Worm (Caenorhabditis elegans): ENCODE measurements around the gene nas-31.

The nas-31 gene

ce11 chrV:10965501-10965900 lies 43.9 kb upstream of the nas-31 start, which contains the start of the genes ctf-4 and eef-1G (continued):
- no peak for TF ChIP-seq alr-1 (tag; optimal IDR thresholded peaks at IDR 0.05; ENCODE audit: borderline replicate concordance)
- TF ChIP-seq grh-1 (GFP tag; IDR thresholded peaks at IDR 0.05) = peak; percentile 93
- peak; percentile 72 for TF ChIP-seq ceh-8 (GFP tag; optimal IDR thresholded peaks at IDR 0.05)
- peak; percentile 72 for TF ChIP-seq unc-98 (GFP tag; IDR thresholded peaks at IDR 0.05)
- peak; percentile 99 for TF ChIP-seq nhr-20 (tag; optimal IDR thresholded peaks at IDR 0.05)
- no peak for TF ChIP-seq sptf-1 (tag; optimal IDR thresholded peaks at IDR 0.05)
- TF ChIP-seq nhr-28 (tag; optimal IDR thresholded peaks at IDR 0.05) = no peak
- peak; percentile 91 for TF ChIP-seq jun-1 (tag; optimal IDR thresholded peaks at IDR 0.05)
- TF ChIP-seq aly-2 (tag; optimal IDR thresholded peaks at IDR 0.05) = peak; percentile 70
- peak; percentile 85 for TF ChIP-seq zip-4 (GFP tag; optimal IDR thresholded peaks at IDR 0.05)
- TF ChIP-seq efl-3 (GFP tag; optimal IDR thresholded peaks at IDR 0.05) = no peak
- TF ChIP-seq blmp-1 (tag; optimal IDR thresholded peaks at IDR 0.05) = peak; percentile 92
- TF ChIP-seq elt-2 (tag; optimal IDR thresholded peaks at IDR 0.05) = peak; percentile 92
- peak; percentile 98 for TF ChIP-seq mep-1 (tag; optimal IDR thresholded peaks at IDR 0.05)
- peak; percentile 91 for TF ChIP-seq pax-3 (tag; optimal IDR thresholded peaks at IDR 0.05)
- TF ChIP-seq fkh-4 (tag; optimal IDR thresholded peaks at IDR 0.05; ENCODE audit: borderline replicate concordance) = peak; percentile 67
- peak; percentile 96 for TF ChIP-seq nhr-47 (tag; optimal IDR thresholded peaks at IDR 0.05)
- TF ChIP-seq zag-1 (tag; optimal IDR thresholded peaks at IDR 0.05) = peak; percentile 46
- TF ChIP-seq unc-62 (GFP tag; optimal IDR thresholded peaks at IDR 0.05) = no peak
- peak; percentile 51 for TF ChIP-seq ama-1 (optimal IDR thresholded peaks at IDR 0.05)
- TF ChIP-seq nhr-85 (tag) = peak; percentile 98
- peak; percentile 95 for TF ChIP-seq swsn-7 (tag; optimal IDR thresholded peaks at IDR 0.05)
- TF ChIP-seq dsc-1 (tag; optimal IDR thresholded peaks at IDR 0.05) = peak; percentile 95
- TF ChIP-seq egl-27 (tag; optimal IDR thresholded peaks at IDR 0.05) = peak in 1 of 2 experiments; percentile 34
- peak; percentile 47 for TF ChIP-seq aha-1 (tag; optimal IDR thresholded peaks at IDR 0.05)
- peak; percentile 93 for TF ChIP-seq ztf-4 (tag; optimal IDR thresholded peaks at IDR 0.05)
- no peak for TF ChIP-seq Y116A8C.19 (tag; optimal IDR thresholded peaks at IDR 0.05; ENCODE audit: borderline replicate concordance)
- peak; percentile 93 for TF ChIP-seq fos-1 (tag; optimal IDR thresholded peaks at IDR 0.05)
- no peak for TF ChIP-seq hlh-4 (tag; optimal IDR thresholded peaks at IDR 0.05)
- peak; percentile 69 for TF ChIP-seq nhr-11 (tag; optimal IDR thresholded peaks at IDR 0.05)
- TF ChIP-seq tlp-1 (tag; optimal IDR thresholded peaks at IDR 0.05) = no peak
- no peak for TF ChIP-seq ceh-90 (tag; optimal IDR thresholded peaks at IDR 0.05)

- no peak for TF ChIP-seq nhr-237 (tag; optimal IDR thresholded peaks at IDR 0.05)
- peak; percentile 73 for TF ChIP-seq nhr-47 (tag; optimal IDR thresholded peaks at IDR 0.05)
- peak in 2 of 3 experiments; percentile 23 to 42 for TF ChIP-seq dpl-1 (GFP tag; optimal IDR thresholded peaks at IDR 0.05)
- no peak for TF ChIP-seq mef-2 (tag; optimal IDR thresholded peaks at IDR 0.05)
- TF ChIP-seq unc-130 (tag; optimal IDR thresholded peaks at IDR 0.05) = no peak
- TF ChIP-seq fkh-8 (tag; optimal IDR thresholded peaks at IDR 0.05) = peak; percentile 69
- TF ChIP-seq isw-1 (GFP tag; IDR thresholded peaks at IDR 0.05) = peak; percentile 44
- TF ChIP-seq nhr-90 (tag; optimal IDR thresholded peaks at IDR 0.05; ENCODE audit: poor library complexity) = peak; percentile 9
- no peak for TF ChIP-seq nhr-11 (tag; optimal IDR thresholded peaks at IDR 0.05)
- TF ChIP-seq nhr-84 (tag; optimal IDR thresholded peaks at IDR 0.05) = no peak
- TF ChIP-seq swsn-7 (tag; optimal IDR thresholded peaks at IDR 0.05) = peak; percentile 77
- TF ChIP-seq grh-1 (GFP tag; IDR thresholded peaks at IDR 0.05) = no peak
- TF ChIP-seq snpc-4 (tag; optimal IDR thresholded peaks at IDR 0.05) = peak; percentile 6
- TF ChIP-seq pag-3 (tag; optimal IDR thresholded peaks at IDR 0.05; ENCODE audit: borderline replicate concordance, insufficient read depth) = peak; percentile 5
- peak; percentile 37 for TF ChIP-seq skn-1 (tag; optimal IDR thresholded peaks at IDR 0.05)
- TF ChIP-seq C04F5.9 (tag; optimal IDR thresholded peaks at IDR 0.05) = no peak
- TF ChIP-seq hlh-4 (tag; optimal IDR thresholded peaks at IDR 0.05) = no peak
- peak; percentile 78 for TF ChIP-seq unc-86 (tag; optimal IDR thresholded peaks at IDR 0.05)
- peak; percentile 73 for TF ChIP-seq blmp-1 (tag; optimal IDR thresholded peaks at IDR 0.05)
- peak; percentile 77 for TF ChIP-seq xbp-1 (tag; optimal IDR thresholded peaks at IDR 0.05)
- TF ChIP-seq ceh-82 (tag; optimal IDR thresholded peaks at IDR 0.05) = peak in 1 of 3 experiments; percentile 25
- peak; percentile 81 for TF ChIP-seq tbx-2 (tag; optimal IDR thresholded peaks at IDR 0.05)
- TF ChIP-seq irx-1 (tag; optimal IDR thresholded peaks at IDR 0.05) = peak; percentile 72
- no peak for TF ChIP-seq hlh-17 (GFP tag; optimal IDR thresholded peaks at IDR 0.05; ENCODE audit: borderline replicate concordance)
- TF ChIP-seq fkh-10 (GFP tag; optimal IDR thresholded peaks at IDR 0.05) = peak; percentile 63
- no peak for TF ChIP-seq pax-3 (tag; optimal IDR thresholded peaks at IDR 0.05)
- TF ChIP-seq mdl-1 (tag; optimal IDR thresholded peaks at IDR 0.05) = peak in 1 of 2 experiments; percentile 53
- TF ChIP-seq jun-1 (tag; optimal IDR thresholded peaks at IDR 0.05) = peak; percentile 15
- peak; percentile 18 for TF ChIP-seq zip-4 (GFP tag; optimal IDR thresholded peaks at IDR 0.05)
Observed at ce11 chrV:10961448-10961870, 39.8 kb upstream of the nas-31 start.

Data from whole organism, L1 larva.